Worm (Caenorhabditis elegans): Measurements from ENCODE around the gene F23F12.12.

- TF ChIP-seq tra-4 (tag; optimal IDR thresholded peaks at IDR 0.05) (no peak), sea-1 (GFP tag; conservative IDR thresholded peaks at IDR 0.05) (no peak), scrt-1 (GFP tag; IDR thresholded peaks at IDR 0.05) (no peak), ama-1 (optimal IDR thresholded peaks at IDR 0.05) (no peak), F13C5.2 (tag; optimal IDR thresholded peaks at IDR 0.05) (no peak), hnd-1 (tag; optimal IDR thresholded peaks at IDR 0.05) (no peak), tbx-11 (GFP tag; IDR thresholded peaks at IDR 0.05) (no peak), hmbx-1 (tag; optimal IDR thresholded peaks at IDR 0.05) (no peak), flt-1 (GFP tag; IDR thresholded peaks at IDR 0.05) (no peak), B0310.2 (tag; optimal IDR thresholded peaks at IDR 0.05) (no peak), hmg-4 (GFP tag; optimal IDR thresholded peaks at IDR 0.05) (no peak), ceh-13 (GFP tag; optimal IDR thresholded peaks at IDR 0.05) (no peak), aly-1 (tag; optimal IDR thresholded peaks at IDR 0.05) (no peak)
Measured at ce11 chrIII:6507832-6508231, at the start of gene F23F12.12.

Measured in whole organism, early embryonic.